Fruit fly (Drosophila melanogaster) whole organism, prepupa: ENCODE results near the gene Oga.

Experiments used
- Blimp-1 ChIP-seq: fragments of 200-800 bp; sonication (Bioruptor generic); optimal IDR thresholded peaks from 3 replicates; lab custom pipeline; 2017; ENCODE audit warnings: missing biosample characterization, missing genetic modification characterization, mild to moderate bottlenecking, moderate library complexity, missing genetic modification reagents
- CG10631 ChIP-seq: fragments of 200-800 bp; sonication (Bioruptor generic); optimal IDR thresholded peaks from 2 replicates; lab custom pipeline; 2016; ENCODE audit warnings: missing biosample characterization, missing genetic modification characterization
- CG11762 ChIP-seq: fragments of 200-800 bp; sonication (Bioruptor generic); optimal IDR thresholded peaks from 3 replicates; lab custom pipeline; 2016; ENCODE audit warnings: missing biosample characterization, missing genetic modification characterization; ENCODE audit not compliant: insufficient read depth
- CG8119 ChIP-seq: fragments of 200-800 bp; sonication (Bioruptor generic); IDR thresholded peaks from 3 replicates; pipeline ENCODE4 v1.3.6; 2022; ENCODE audit warnings: missing biosample characterization, missing genetic modification characterization
- OdsH ChIP-seq: fragments of 200-800 bp; sonication (Bioruptor generic); optimal IDR thresholded peaks from 3 replicates; lab custom pipeline; 2016; ENCODE audit warnings: missing biosample characterization, missing genetic modification characterization
- lz ChIP-seq: fragments of 200-800 bp; sonication (Bioruptor generic); optimal IDR thresholded peaks from 3 replicates; lab custom pipeline; 2016; ENCODE audit warnings: missing biosample characterization, missing genetic modification characterization
- net ChIP-seq: fragments of 200-800 bp; sonication (Bioruptor generic); optimal IDR thresholded peaks from 3 replicates; lab custom pipeline; 2016; ENCODE audit warnings: missing biosample characterization, missing genetic modification characterization
- salr ChIP-seq, 2 experiments: fragments of 200-800 bp; sonication (Bioruptor generic); optimal IDR thresholded peaks; 3 replicates each; lab custom pipeline; 2016 to 2018; ENCODE audit warnings: missing biosample characterization in 2 of 2, missing genetic modification characterization in 2 of 2, mild to moderate bottlenecking in 1 of 2

dm6 chr3R:21169525-21170149 lies 49.2 kb upstream of the Oga start:
- TF ChIP-seq net (GFP tag; lab: Kevin White, UChicago) = no peak
- no peak for TF ChIP-seq CG10631 (GFP tag; lab: Kevin White, UChicago)
- no peak for TF ChIP-seq lz (GFP tag; lab: Kevin White, UChicago)
- no peak for TF ChIP-seq CG11762 (GFP tag; lab: Kevin White, UChicago)
- TF ChIP-seq salr (GFP tag; optimal IDR thresholded peaks at IDR 0.05; lab: Kevin White, UChicago) = no peak
- no peak for TF ChIP-seq OdsH
- no peak for TF ChIP-seq Blimp-1
- no peak for TF ChIP-seq CG8119 (GFP tag; lab: Robert Waterston, UW)
